Fruit fly (Drosophila melanogaster) whole organism, prepupa: ENCODE data around the gene CG43897.
A peak's percentile ranks its signal among the peaks of the same experiment; 100 is the strongest.

ENCODE experiments used
- CG11294 ChIP-seq: fragments of 200-800 bp; sonication (Bioruptor generic); IDR thresholded peaks from 2 replicates; pipeline ENCODE4 v1.3.6; 2022; ENCODE audit warnings: missing biosample characterization, missing genetic modification characterization
- CG16779 ChIP-seq: fragments of 200-800 bp; sonication (Bioruptor generic); optimal IDR thresholded peaks from 3 replicates; lab custom pipeline; 2017; ENCODE audit warnings: missing biosample characterization, mild to moderate bottlenecking, missing genetic modification characterization
- CG8632 ChIP-seq: fragments of 200-800 bp; sonication (Bioruptor generic); optimal IDR thresholded peaks from 3 replicates; lab custom pipeline; 2016; ENCODE audit warnings: missing biosample characterization, missing genetic modification characterization
- Eip75B ChIP-seq: fragments of 200-800 bp; sonication (Bioruptor generic); optimal IDR thresholded peaks from 3 replicates; lab custom pipeline; 2016; ENCODE audit warnings: missing biosample characterization, missing genetic modification characterization
- Hr39 ChIP-seq: fragments of 200-800 bp; sonication (Bioruptor generic); optimal IDR thresholded peaks from 2 replicates; lab custom pipeline; 2016; ENCODE audit warnings: missing biosample characterization, missing genetic modification characterization
- OdsH ChIP-seq: fragments of 200-800 bp; sonication (Bioruptor generic); optimal IDR thresholded peaks from 3 replicates; lab custom pipeline; 2016; ENCODE audit warnings: missing biosample characterization, missing genetic modification characterization
- eg ChIP-seq: fragments of 200-800 bp; sonication (Bioruptor generic); IDR thresholded peaks from 3 replicates; pipeline ENCODE4 v1.3.6; 2022; ENCODE audit warnings: missing biosample characterization, missing genetic modification characterization
- esn ChIP-seq: fragments of 200-800 bp; sonication (Bioruptor generic); optimal IDR thresholded peaks from 2 replicates; lab custom pipeline; 2016; ENCODE audit warnings: missing biosample characterization, mild to moderate bottlenecking, missing genetic modification characterization, moderate library complexity
- fd59A ChIP-seq: fragments of 200-800 bp; sonication (Bioruptor generic); optimal IDR thresholded peaks from 2 replicates; lab custom pipeline; 2017; ENCODE audit warnings: missing biosample characterization, mild to moderate bottlenecking, missing genetic modification characterization, missing genetic modification reagents
- fd85E ChIP-seq: fragments of 200-800 bp; sonication (Bioruptor generic); optimal IDR thresholded peaks from 3 replicates; lab custom pipeline; 2016; ENCODE audit warnings: missing biosample characterization, missing genetic modification characterization
- lz ChIP-seq: fragments of 200-800 bp; sonication (Bioruptor generic); optimal IDR thresholded peaks from 3 replicates; lab custom pipeline; 2016; ENCODE audit warnings: missing biosample characterization, missing genetic modification characterization

DNA sequence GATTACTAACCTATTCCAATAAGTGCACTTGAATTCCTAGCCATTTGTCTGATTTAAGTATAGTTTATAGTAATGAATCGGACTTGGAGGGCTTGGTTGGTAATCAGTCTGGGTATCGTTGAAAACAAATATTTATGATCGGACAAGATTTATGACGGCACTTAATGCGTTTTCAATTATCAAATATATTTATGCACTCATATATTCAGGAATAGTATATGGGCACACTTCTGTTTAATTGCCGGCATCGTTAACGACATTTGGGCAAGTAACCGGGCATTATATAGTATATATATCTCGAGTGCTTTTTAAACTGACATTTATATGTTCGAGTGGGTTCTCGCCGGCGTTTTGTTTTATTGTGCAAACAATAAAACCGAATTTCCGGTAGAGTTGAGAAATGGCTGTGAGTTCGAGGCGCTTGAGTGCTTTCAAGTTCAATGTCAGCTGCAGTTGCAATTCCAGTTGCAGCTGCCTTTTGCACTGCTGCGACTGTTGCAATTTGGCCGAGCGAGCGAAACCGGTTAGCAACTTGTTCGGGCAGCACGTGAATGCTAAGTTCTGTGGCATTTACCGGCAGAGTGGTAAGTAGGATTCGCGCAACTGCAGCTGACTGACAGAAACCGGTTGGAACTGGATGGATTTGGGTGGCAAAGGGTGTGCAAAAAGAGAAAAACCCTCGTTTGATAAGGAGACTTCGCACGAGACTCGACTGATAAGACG lies 45.9 kb upstream of the CG43897 start:
- no peak for TF ChIP-seq OdsH (GFP tag; lab: Kevin White, UChicago)
- peak; percentile 16; the same call in 1 of the 3 replicates for TF ChIP-seq eg (GFP tag; lab: Robert Waterston, UW)
- no peak for TF ChIP-seq Eip75B (GFP tag; lab: Kevin White, UChicago)
- no peak for TF ChIP-seq CG8632 (GFP tag; lab: Kevin White, UChicago)
- TF ChIP-seq CG16779 (tag; lab: Kevin White, UChicago) = no peak
- TF ChIP-seq Hr39 (GFP tag; lab: Kevin White, UChicago) = no peak
- no peak for TF ChIP-seq fd59A (GFP tag; lab: Kevin White, UChicago)
- no peak for TF ChIP-seq lz (GFP tag; lab: Kevin White, UChicago)
- no peak for TF ChIP-seq esn (GFP tag; lab: Kevin White, UChicago)
- TF ChIP-seq CG11294 (GFP tag; lab: Robert Waterston, UW) = no peak
- no peak for TF ChIP-seq fd85E
